Fruit fly (Drosophila melanogaster) whole organism, prepupa: Measurements from ENCODE around the gene CG11286.

Experiments
- CG6808 ChIP-seq: fragments of 200-800 bp; sonication (Bioruptor generic); optimal IDR thresholded peaks from 3 replicates; lab custom pipeline; 2017; ENCODE audit warnings: missing biosample characterization, missing genetic modification characterization, mild to moderate bottlenecking, moderate library complexity, missing genetic modification reagents
- Hr38 ChIP-seq: sonication (Bioruptor generic); optimal IDR thresholded peaks from 2 replicates; lab custom pipeline; 2016; ENCODE audit warnings: missing biosample characterization, missing genetic modification characterization
- OdsH ChIP-seq: fragments of 200-800 bp; sonication (Bioruptor generic); optimal IDR thresholded peaks from 3 replicates; lab custom pipeline; 2016; ENCODE audit warnings: missing biosample characterization, missing genetic modification characterization
- dac ChIP-seq: fragments of 200-800 bp; sonication (Bioruptor generic); optimal IDR thresholded peaks from 2 replicates; lab custom pipeline; 2017; ENCODE audit warnings: missing biosample characterization, mild to moderate bottlenecking, missing genetic modification characterization
- pdm3 ChIP-seq: fragments of 200-800 bp; sonication (Bioruptor generic); optimal IDR thresholded peaks from 3 replicates; lab custom pipeline; 2016; ENCODE audit warnings: missing biosample characterization, missing genetic modification characterization
- vri ChIP-seq: fragments of 200-800 bp; sonication (Bioruptor generic); optimal IDR thresholded peaks from 3 replicates; lab custom pipeline; 2016; ENCODE audit warnings: missing biosample characterization, mild to moderate bottlenecking, missing genetic modification characterization

DNA sequence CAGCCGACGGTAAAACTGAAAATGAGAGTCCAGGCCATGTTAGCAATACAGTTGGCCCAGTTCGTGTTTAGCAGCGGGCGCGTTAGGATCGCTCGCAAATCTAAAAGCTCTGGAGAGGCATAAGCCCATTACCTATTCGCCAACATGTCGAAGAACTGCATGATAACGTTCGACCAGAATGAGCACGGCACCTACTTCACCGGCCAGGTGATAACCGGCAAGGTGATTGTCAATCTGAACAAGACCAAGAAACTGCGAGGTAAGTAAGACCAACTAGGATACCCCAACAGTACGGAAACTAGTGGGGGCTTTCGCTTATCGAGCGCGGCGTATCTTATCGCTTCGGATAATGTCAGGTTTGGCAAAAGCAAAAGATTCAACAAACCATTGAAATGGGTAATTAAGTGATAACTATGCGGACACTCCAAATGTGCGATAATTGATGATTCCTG lies 19.1 kb upstream of the CG11286 start, which contains the start of gene CG10086:
- peak; percentile 9 for TF ChIP-seq vri (GFP tag; lab: Kevin White, UChicago)
- no peak for TF ChIP-seq Hr38 (GFP tag; lab: Kevin White, UChicago)
- TF ChIP-seq OdsH (GFP tag; lab: Kevin White, UChicago): no peak
- TF ChIP-seq pdm3 (GFP tag; lab: Kevin White, UChicago): no peak
- TF ChIP-seq dac (GFP tag; lab: Kevin White, UChicago): no peak
- TF ChIP-seq CG6808 (GFP tag; lab: Kevin White, UChicago): no peak
